Worm (Caenorhabditis elegans): ENCODE results near the gene nhr-21.

ce11 chrII:7363990-7364455 lies 25.0 kb downstream of the nhr-21 start, which contains the start of gene msra-1:
- no peak for TF ChIP-seq ets-4 (tag; optimal IDR thresholded peaks at IDR 0.05)
- no peak for TF ChIP-seq odd-2 (tag; optimal IDR thresholded peaks at IDR 0.05)
- TF ChIP-seq nfya-1 (tag; optimal IDR thresholded peaks at IDR 0.05): no peak
- no peak for TF ChIP-seq ceh-18 (tag; optimal IDR thresholded peaks at IDR 0.05)
- TF ChIP-seq sox-2 (GFP tag; IDR thresholded peaks at IDR 0.05): no peak
- TF ChIP-seq nhr-11 (tag; optimal IDR thresholded peaks at IDR 0.05): no peak
- TF ChIP-seq ceh-6 (GFP tag; optimal IDR thresholded peaks at IDR 0.05): no peak
- no peak for TF ChIP-seq pag-3 (tag; optimal IDR thresholded peaks at IDR 0.05; ENCODE audit: borderline replicate concordance)
- no peak for TF ChIP-seq F13H6.1 (tag; optimal IDR thresholded peaks at IDR 0.05)
- TF ChIP-seq tbx-2 (tag; optimal IDR thresholded peaks at IDR 0.05): no peak
- TF ChIP-seq unc-86 (tag; optimal IDR thresholded peaks at IDR 0.05): no peak

Measured in whole organism, late embryonic.